Worm (Caenorhabditis elegans): ENCODE data around the gene rsp-6.

- TF ChIP-seq ahr-1 (tag; optimal IDR thresholded peaks at IDR 0.05) (no peak), hlh-8 (tag; optimal IDR thresholded peaks at IDR 0.05) (no peak), gmeb-2 (tag; optimal IDR thresholded peaks at IDR 0.05) (no peak), pha-4 (tag; optimal IDR thresholded peaks at IDR 0.05) (no peak), ets-4 (tag; optimal IDR thresholded peaks at IDR 0.05) (no peak), fkh-6 (tag; optimal IDR thresholded peaks at IDR 0.05) (no peak), dve-1 (tag; optimal IDR thresholded peaks at IDR 0.05) (no peak), ztf-16 (tag; optimal IDR thresholded peaks at IDR 0.05) (no peak), dmd-4 (tag; optimal IDR thresholded peaks at IDR 0.05; ENCODE audit: borderline replicate concordance) (no peak), sdc-2 (tag; optimal IDR thresholded peaks at IDR 0.05) (no peak), ttx-3 (tag; optimal IDR thresholded peaks at IDR 0.05) (no peak), C08G9.2 (tag; optimal IDR thresholded peaks at IDR 0.05) (no peak)
Observed at ce11 chrIV:7836491-7836890, 45.5 kb upstream of the rsp-6 start.
